Worm (Caenorhabditis elegans) whole organism, midembryonic: ENCODE measurements around the gene F36H9.1.
"Not testable (repeated sequence)": the region's sequence is repeated elsewhere in the genome, so short reads cannot be mapped to it uniquely, and the experiment has no call there.

ENCODE experiments used
- T22C8.4 ChIP-seq: fragments of 200-800 bp; sonication (Bioruptor generic); IDR thresholded peaks from 2 replicates; pipeline ENCODE4 v1.3.6; 2022; ENCODE audit warnings: missing genetic modification characterization, missing compliant biosample characterization
- cog-1 ChIP-seq: sonication (generic microtip); optimal IDR thresholded peaks from 2 replicates; lab custom pipeline; 2016; ENCODE audit warnings: missing genetic modification characterization, missing compliant biosample characterization
- flt-1 ChIP-seq: fragments of 200-800 bp; sonication (Bioruptor generic); IDR thresholded peaks from 2 replicates; pipeline ENCODE4 v1.3.6; 2022; ENCODE audit warnings: missing genetic modification characterization, missing compliant biosample characterization
- klf-2 ChIP-seq: fragments of 200-800 bp; sonication (Bioruptor generic); conservative IDR thresholded peaks from 2 replicates; pipeline ENCODE4 v1.3.6; 2022; ENCODE audit warnings: missing genetic modification reagents, missing genetic modification characterization, missing compliant biosample characterization
- med-1 ChIP-seq: sonication (generic microtip); optimal IDR thresholded peaks from 2 replicates; lab custom pipeline; 2017; ENCODE audit warnings: missing genetic modification characterization, mild to moderate bottlenecking, missing compliant biosample characterization, antibody characterized with exemption, missing genetic modification reagents; ENCODE audit not compliant: insufficient read depth
- ref-1 ChIP-seq: fragments of 200-800 bp; sonication (Bioruptor generic); conservative IDR thresholded peaks from 2 replicates; pipeline ENCODE4 v1.3.6; 2022; ENCODE audit warnings: missing genetic modification reagents, missing genetic modification characterization, missing compliant biosample characterization
- tab-1 ChIP-seq: fragments of 200-800 bp; sonication (Bioruptor generic); IDR thresholded peaks from 2 replicates; pipeline ENCODE4 v1.3.6; 2022; ENCODE audit warnings: missing genetic modification characterization, missing compliant biosample characterization
- ztf-23 ChIP-seq: fragments of 200-800 bp; sonication (Bioruptor generic); IDR thresholded peaks from 2 replicates; pipeline ENCODE4 v1.3.6; 2022; ENCODE audit warnings: missing genetic modification reagents, missing genetic modification characterization, missing compliant biosample characterization
- ztf-29 ChIP-seq: fragments of 200-800 bp; sonication (Bioruptor generic); IDR thresholded peaks from 2 replicates; pipeline ENCODE4 v1.3.6; 2022; ENCODE audit warnings: missing genetic modification reagents, missing genetic modification characterization, missing compliant biosample characterization

Gene F36H9.1

DNA sequence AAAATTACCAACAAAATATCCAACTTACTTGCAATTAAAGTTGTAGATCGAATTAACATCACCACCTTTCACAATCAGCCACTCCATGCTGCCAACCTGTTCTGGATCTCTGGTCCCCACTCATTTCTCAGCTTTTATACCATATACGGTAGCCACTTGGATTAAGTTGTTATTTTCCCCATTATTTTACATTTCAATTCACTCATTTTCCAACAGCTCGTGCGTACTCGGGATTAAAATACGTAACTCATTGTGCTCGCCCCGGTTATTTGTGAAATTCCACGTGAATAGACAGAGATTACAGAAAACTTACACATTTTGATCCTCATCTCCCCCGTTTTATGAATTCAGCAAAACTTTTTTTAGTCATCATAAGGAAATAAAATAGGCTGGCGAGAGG, 8.7 kb downstream of the F36H9.1 start, which contains the start of gene srt-41:
TSS of gene srt-41 (minus strand) at position 101 of the 400 bp plus-strand sequence.
- TF ChIP-seq ref-1 (GFP tag; lab: Robert Waterston, UW) (no peak), ztf-29 (no peak), ztf-23 (no peak), cog-1 (tag; lab: Kevin White, UChicago) (no peak), T22C8.4 (GFP tag; lab: Robert Waterston, UW) (no peak)

DNA sequence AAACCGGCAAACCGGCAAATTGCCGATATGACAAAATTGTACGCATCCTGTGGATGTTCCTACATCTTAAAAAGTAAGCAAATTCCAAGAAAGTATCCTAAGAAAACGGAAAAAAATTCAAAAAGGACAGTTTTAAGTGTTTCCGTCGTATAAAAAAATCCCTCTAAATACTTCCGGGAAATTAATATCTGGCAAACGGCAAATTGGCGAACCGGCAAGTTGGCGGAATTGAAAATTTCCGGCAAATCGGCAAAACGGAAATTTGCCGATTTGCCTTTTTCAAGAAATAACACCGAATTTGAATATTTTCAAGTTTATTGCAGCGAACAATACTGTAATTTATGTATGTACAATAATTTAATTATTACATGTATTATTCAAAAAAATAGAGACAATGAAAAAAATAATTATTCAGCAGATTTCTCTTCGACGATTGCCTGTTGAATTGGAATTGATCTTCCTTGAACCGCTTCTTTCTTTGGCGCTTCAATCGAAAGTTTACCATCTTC, 9.8 kb downstream of the F36H9.1 start:
- TF ChIP-seq ztf-29 = no peak
- TF ChIP-seq tab-1 (GFP tag; lab: Robert Waterston, UW) = no peak
- no peak for TF ChIP-seq ref-1 (GFP tag; lab: Robert Waterston, UW)
- no peak for TF ChIP-seq ztf-23
- no peak for TF ChIP-seq flt-1
- TF ChIP-seq med-1 (GFP tag; lab: Kevin White, UChicago) = no peak
- no peak for TF ChIP-seq T22C8.4 (GFP tag; lab: Robert Waterston, UW)
- no peak for TF ChIP-seq cog-1 (tag; lab: Kevin White, UChicago)

DNA sequence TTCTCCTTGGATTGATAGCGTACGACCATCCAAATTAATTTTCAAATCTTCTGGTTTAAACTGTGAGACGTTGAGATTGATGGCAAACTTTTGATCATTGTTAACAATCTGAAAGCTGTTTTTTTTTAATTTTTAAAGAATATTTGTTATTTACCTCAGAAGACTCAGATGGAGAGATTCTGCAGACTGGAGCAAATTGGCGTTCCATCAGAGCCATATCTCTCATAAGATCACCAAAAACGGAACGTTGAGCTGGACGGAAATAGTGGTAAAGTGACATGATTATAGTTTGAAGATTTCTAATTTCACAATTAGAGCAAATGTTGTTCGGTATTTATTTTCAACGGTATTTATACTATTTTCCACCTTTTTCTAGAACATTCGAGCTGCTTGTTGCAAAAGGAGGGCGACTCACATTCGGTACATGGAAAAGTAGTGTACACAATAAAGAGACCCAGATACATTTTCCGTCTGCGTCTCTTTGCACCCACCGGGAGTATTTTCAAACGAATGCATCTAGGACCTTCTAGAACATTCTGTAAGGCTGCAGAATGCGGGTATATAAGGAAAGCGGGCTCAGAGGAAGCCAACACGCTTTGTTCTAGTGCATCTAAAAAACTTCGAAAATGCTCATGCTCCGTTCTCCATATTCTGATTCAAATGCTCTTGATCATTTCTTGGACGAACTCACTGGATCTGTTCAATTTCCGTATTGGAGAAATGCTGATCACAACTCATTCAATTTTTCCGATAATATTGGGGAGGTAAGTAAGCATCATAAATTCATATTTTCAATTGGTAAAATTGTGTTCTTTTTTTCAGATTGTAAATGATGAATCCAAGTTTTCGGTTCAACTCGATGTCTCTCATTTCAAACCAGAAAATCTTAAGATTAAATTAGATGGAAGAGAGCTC, 10.6 kb downstream of the F36H9.1 start, which contains the start of the genes hsp-16.2 and hsp-16.41:
TSS of gene hsp-16.2 (minus strand) at position 313 of the 915 bp plus-strand sequence.
TSS of gene hsp-16.41 (plus strand) at position 534 of the 915 bp plus-strand sequence.
- TF ChIP-seq med-1 (GFP tag; lab: Kevin White, UChicago) (no peak), tab-1 (GFP tag; lab: Robert Waterston, UW) (no peak), cog-1 (tag; lab: Kevin White, UChicago) (no peak), ztf-23 (0 out of 2 replicates have a peak, but pooled peaks have one; percentile 26), T22C8.4 (GFP tag; lab: Robert Waterston, UW) (no peak)

DNA sequence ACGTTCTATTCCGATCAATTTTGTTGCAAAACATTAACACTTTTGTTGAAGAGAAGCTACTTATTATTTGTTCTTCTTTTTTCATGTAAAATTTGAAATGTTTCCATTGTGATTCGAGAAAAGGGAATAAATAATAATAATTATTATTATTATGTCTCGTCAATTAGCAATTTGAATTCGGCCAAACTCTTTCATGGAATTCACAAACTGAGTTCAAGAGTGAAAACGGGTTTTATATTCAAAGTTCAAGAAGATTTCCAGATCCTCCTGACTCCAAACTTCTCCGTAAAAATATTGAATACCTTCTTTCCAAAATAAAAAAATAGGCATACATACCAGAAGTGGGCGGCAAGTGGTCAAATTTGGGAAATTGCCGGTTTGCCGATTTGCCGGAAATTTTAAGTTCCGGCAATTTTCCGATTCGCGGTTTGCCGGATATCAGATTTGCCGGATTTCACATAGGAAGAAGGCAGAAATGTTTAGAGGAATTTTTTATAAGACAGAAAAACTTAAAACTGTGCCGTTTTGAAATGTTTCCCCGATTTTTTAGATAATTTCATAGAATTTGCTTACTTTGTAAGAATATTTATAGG, 11.5 kb downstream of the F36H9.1 start:
- no peak for TF ChIP-seq klf-2 (GFP tag; lab: Robert Waterston, UW)

DNA sequence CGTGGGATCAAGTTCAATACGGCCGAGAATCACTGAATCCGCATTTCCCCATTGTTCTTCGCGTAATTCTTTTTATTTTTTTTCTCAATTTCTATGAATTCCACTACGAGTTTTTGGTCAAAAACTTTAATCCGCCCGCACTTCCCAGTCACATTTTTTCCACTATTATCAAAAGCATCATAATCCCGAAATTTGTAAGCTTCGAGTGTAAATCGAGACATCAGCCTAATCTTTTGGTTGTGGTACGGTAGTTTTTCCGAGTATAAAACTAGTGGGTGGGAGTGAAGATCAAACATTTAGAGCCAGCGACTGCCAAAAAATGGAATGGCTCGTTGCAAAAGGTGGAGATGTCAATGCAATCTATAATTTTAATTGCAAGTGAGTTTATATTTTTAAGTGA, 12.8 kb downstream of the F36H9.1 start, which contains the start of gene srt-42:
TSS of gene srt-42 (plus strand) at position 301 of the 400 bp plus-strand sequence.
- no peak for TF ChIP-seq tab-1 (GFP tag; lab: Robert Waterston, UW)
- no peak for TF ChIP-seq klf-2 (GFP tag; lab: Robert Waterston, UW)
- TF ChIP-seq ztf-29 = no peak
- no peak for TF ChIP-seq cog-1 (tag; lab: Kevin White, UChicago)
- TF ChIP-seq flt-1 = no peak
- no peak for TF ChIP-seq T22C8.4 (GFP tag; lab: Robert Waterston, UW)
- TF ChIP-seq ztf-23 = no peak
- no peak for TF ChIP-seq med-1 (GFP tag; lab: Kevin White, UChicago)
- TF ChIP-seq ref-1 (GFP tag; lab: Robert Waterston, UW) = no peak

DNA sequence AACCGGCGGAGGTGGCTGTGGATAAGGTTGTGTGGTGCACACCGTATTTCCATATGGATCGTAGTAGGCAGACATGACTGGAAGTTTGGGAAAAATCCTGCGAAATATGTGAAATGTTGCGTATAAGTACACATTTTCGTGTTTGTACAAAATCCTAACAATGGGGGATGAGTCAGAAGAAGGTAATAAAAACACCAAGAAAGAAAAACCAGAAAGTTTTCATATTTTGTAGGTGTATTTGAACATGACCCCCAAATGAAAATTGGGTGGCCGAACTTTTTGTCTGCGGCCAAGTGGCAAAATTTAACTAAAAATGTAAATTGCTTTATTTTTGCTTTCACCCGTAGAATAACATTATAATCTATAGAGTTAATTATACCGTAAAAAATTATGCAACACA, 16.7 kb downstream of the F36H9.1 start, which contains the start of gene Y46H3A.4:
TSS of gene Y46H3A.4 (minus strand) at position 101 of the 400 bp plus-strand sequence.
- TF ChIP-seq T22C8.4 (GFP tag; lab: Robert Waterston, UW) = no peak
- no peak for TF ChIP-seq tab-1 (GFP tag; lab: Robert Waterston, UW)
- TF ChIP-seq flt-1 = no peak
- TF ChIP-seq cog-1 (tag; lab: Kevin White, UChicago) = no peak
- TF ChIP-seq ref-1 (GFP tag; lab: Robert Waterston, UW) = no peak
- TF ChIP-seq klf-2 (GFP tag; lab: Robert Waterston, UW) = no peak
- no peak for TF ChIP-seq ztf-29
- no peak for TF ChIP-seq med-1 (GFP tag; lab: Kevin White, UChicago)
- TF ChIP-seq ztf-23 = no peak

DNA sequence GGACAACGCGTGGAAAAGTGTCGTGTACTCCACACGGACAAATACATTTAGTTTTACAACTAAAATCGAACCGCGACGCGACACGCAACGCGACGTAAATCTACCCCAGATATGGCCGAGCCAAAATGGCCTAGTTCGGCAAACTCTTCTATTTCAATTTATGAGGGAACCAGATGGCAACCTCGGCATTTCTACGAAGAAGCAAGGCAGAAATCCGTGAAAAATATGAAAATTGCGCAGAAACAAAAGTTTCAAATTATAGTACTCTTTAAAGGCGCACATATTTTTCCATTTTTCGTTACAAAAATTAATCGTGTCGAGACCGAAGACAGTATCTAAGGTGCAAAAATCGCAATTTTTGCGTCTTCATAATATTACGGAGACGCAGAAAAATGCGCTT, 20.5 kb downstream of the F36H9.1 start, which contains the start of gene Y46H3A.5:
TSS of gene Y46H3A.5 (minus strand) at position 101 of the 400 bp plus-strand sequence.
- TF ChIP-seq flt-1; ref-1 (GFP tag; lab: Robert Waterston, UW); klf-2 (GFP tag; lab: Robert Waterston, UW): not testable (repeated sequence)

DNA sequence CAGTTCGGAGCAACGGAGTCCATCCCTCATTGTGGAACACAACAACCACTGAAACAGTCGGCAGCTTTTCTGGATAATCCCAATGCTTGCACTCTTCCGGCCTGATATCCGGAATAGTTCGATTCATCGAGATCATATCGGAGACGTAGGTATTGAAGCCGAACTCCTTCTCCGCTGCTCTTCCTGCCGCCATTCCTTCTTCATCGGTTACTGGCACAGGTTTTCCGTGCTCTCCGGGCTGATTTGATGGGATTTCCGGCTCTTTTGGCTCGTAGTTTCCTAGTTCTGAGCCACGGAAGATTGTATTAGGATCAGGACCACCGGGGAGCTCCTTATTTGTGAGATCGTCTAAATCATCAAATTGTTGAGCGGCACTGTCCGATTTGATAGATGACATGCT, 25.7 kb downstream of the F36H9.1 start:
- TF ChIP-seq ref-1 (GFP tag; lab: Robert Waterston, UW) (no peak), ztf-23 (no peak), ztf-29 (no peak), T22C8.4 (GFP tag; lab: Robert Waterston, UW) (no peak), cog-1 (tag; lab: Kevin White, UChicago) (no peak), flt-1 (no peak), med-1 (GFP tag; lab: Kevin White, UChicago) (no peak), tab-1 (GFP tag; lab: Robert Waterston, UW) (no peak), klf-2 (GFP tag; lab: Robert Waterston, UW) (no peak)

DNA sequence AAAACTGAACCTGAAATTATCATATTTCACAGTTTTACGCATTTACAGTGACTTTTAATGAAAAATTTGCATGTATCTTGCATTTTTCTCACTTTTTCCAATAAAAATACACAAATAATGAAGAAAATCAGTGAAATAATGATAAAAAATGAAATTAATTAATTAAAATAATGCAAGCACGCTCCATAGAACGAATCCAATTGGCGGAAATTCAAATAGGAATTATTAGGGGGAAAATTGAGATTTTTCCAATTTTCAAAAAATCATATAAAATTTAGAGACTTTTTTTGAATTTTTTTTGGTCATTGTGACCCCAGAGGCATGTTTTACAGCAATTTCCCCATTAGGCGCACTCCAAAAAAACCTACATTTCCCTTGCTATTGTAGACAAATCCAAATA, 26.4 kb downstream of the F36H9.1 start:
- no peak for TF ChIP-seq ztf-29
- TF ChIP-seq tab-1 (GFP tag; lab: Robert Waterston, UW) = no peak
- no peak for TF ChIP-seq klf-2 (GFP tag; lab: Robert Waterston, UW)
- no peak for TF ChIP-seq flt-1
- TF ChIP-seq T22C8.4 (GFP tag; lab: Robert Waterston, UW) = no peak
- TF ChIP-seq ztf-23 = no peak
- TF ChIP-seq med-1 (GFP tag; lab: Kevin White, UChicago) = no peak
- no peak for TF ChIP-seq cog-1 (tag; lab: Kevin White, UChicago)
- TF ChIP-seq ref-1 (GFP tag; lab: Robert Waterston, UW) = no peak
